Worm (Caenorhabditis elegans): ENCODE results near the gene F29B9.11.

The F29B9.11 gene

ce11 chrIV:4660151-4661041, at the start of gene F29B9.11, which contains the start of gene jmjd-1.2:
Gene F29B9.11 (minus strand): TSS chrIV:4660201.
Gene jmjd-1.2 (plus strand): TSS chrIV:4660991.
- no peak for TF ChIP-seq unc-3 (GFP tag; conservative IDR thresholded peaks at IDR 0.05)
- TF ChIP-seq unc-3 (tag; optimal IDR thresholded peaks at IDR 0.05): peak; percentile 72
- no peak for TF ChIP-seq K02D7.2 (tag; optimal IDR thresholded peaks at IDR 0.05)
- TF ChIP-seq pag-3 (tag; optimal IDR thresholded peaks at IDR 0.05; ENCODE audit: borderline replicate concordance): peak; percentile 88
- TF ChIP-seq pha-2 (tag; optimal IDR thresholded peaks at IDR 0.05): peak; percentile 83
- TF ChIP-seq nhr-11 (tag; optimal IDR thresholded peaks at IDR 0.05): no peak
- TF ChIP-seq hlh-6 (tag; optimal IDR thresholded peaks at IDR 0.05): peak; percentile 73
- TF ChIP-seq hlh-15 (tag; optimal IDR thresholded peaks at IDR 0.05): peak; percentile 70
- no peak for TF ChIP-seq K09A11.1 (tag; optimal IDR thresholded peaks at IDR 0.05; ENCODE audit: insufficient read depth)
- peak; percentile 46 for TF ChIP-seq che-1 (tag; optimal IDR thresholded peaks at IDR 0.05)
- TF ChIP-seq pros-1 (tag; optimal IDR thresholded peaks at IDR 0.05): no peak
- no peak for TF ChIP-seq npax-4 (tag; optimal IDR thresholded peaks at IDR 0.05)
- TF ChIP-seq F13H6.1 (tag; optimal IDR thresholded peaks at IDR 0.05): peak; percentile 96
- peak; percentile 65 for TF ChIP-seq unc-55 (GFP tag; optimal IDR thresholded peaks at IDR 0.05)
- TF ChIP-seq ceh-9 (tag; optimal IDR thresholded peaks at IDR 0.05): peak; percentile 8
- TF ChIP-seq ceh-31 (tag; optimal IDR thresholded peaks at IDR 0.05): peak; percentile 100
- peak; percentile 71 for TF ChIP-seq ttx-3 (tag; optimal IDR thresholded peaks at IDR 0.05)
- peak; percentile 25 for TF ChIP-seq ceh-30 (tag; optimal IDR thresholded peaks at IDR 0.05)
- peak; percentile 72 for TF ChIP-seq ztf-16 (tag; optimal IDR thresholded peaks at IDR 0.05)
- TF ChIP-seq odd-2 (tag; optimal IDR thresholded peaks at IDR 0.05): no peak
- TF ChIP-seq fkh-10 (GFP tag; optimal IDR thresholded peaks at IDR 0.05): no peak
- peak; percentile 91 for TF ChIP-seq elt-2 (tag; optimal IDR thresholded peaks at IDR 0.05)
- peak; percentile 83 for TF ChIP-seq unc-42 (tag; optimal IDR thresholded peaks at IDR 0.05)
- TF ChIP-seq nfya-1 (tag; optimal IDR thresholded peaks at IDR 0.05): peak; percentile 59
- peak; percentile 95 for TF ChIP-seq ceh-14 (tag; optimal IDR thresholded peaks at IDR 0.05)
- peak; percentile 33 for TF ChIP-seq pax-1 (tag; optimal IDR thresholded peaks at IDR 0.05)
- peak; percentile 99 for TF ChIP-seq ref-2 (tag; optimal IDR thresholded peaks at IDR 0.05)
- peak; percentile 99 for TF ChIP-seq zip-5 (tag; optimal IDR thresholded peaks at IDR 0.05)
- TF ChIP-seq ceh-6 (GFP tag; optimal IDR thresholded peaks at IDR 0.05): no peak
- TF ChIP-seq T23F11.4 (GFP tag; optimal IDR thresholded peaks at IDR 0.05): peak; percentile 73
- peak; percentile 99 for TF ChIP-seq ceh-2 (tag; optimal IDR thresholded peaks at IDR 0.05)
- TF ChIP-seq sox-2 (GFP tag; IDR thresholded peaks at IDR 0.05): no peak
- peak; percentile 90 for TF ChIP-seq syd-9 (tag; optimal IDR thresholded peaks at IDR 0.05)
- peak; percentile 95 for TF ChIP-seq ahr-1 (tag; optimal IDR thresholded peaks at IDR 0.05)
- TF ChIP-seq ets-4 (tag; optimal IDR thresholded peaks at IDR 0.05): peak; percentile 99
- peak; percentile 91 for TF ChIP-seq lim-6 (tag; optimal IDR thresholded peaks at IDR 0.05)
- peak; percentile 39 for TF ChIP-seq dve-1 (tag; optimal IDR thresholded peaks at IDR 0.05)
- peak; percentile 23 for TF ChIP-seq hlh-13 (GFP tag; optimal IDR thresholded peaks at IDR 0.05)
- TF ChIP-seq C08G9.2 (tag; optimal IDR thresholded peaks at IDR 0.05): peak; percentile 99
- TF ChIP-seq ama-1 (optimal IDR thresholded peaks at IDR 0.05): no peak
- peak; percentile 95 for TF ChIP-seq fax-1 (tag; optimal IDR thresholded peaks at IDR 0.05)
- peak; percentile 49 for TF ChIP-seq gmeb-2 (tag; optimal IDR thresholded peaks at IDR 0.05)
- TF ChIP-seq ceh-34 (tag; optimal IDR thresholded peaks at IDR 0.05): peak; percentile 98
- TF ChIP-seq madf-2 (tag; optimal IDR thresholded peaks at IDR 0.05): peak; percentile 58
- TF ChIP-seq pqm-1 (tag; optimal IDR thresholded peaks at IDR 0.05): peak; percentile 92
- TF ChIP-seq sdc-2 (tag; optimal IDR thresholded peaks at IDR 0.05): peak; percentile 75
- TF ChIP-seq rnt-1 (tag; optimal IDR thresholded peaks at IDR 0.05): peak; percentile 97
- TF ChIP-seq dmd-4 (tag; optimal IDR thresholded peaks at IDR 0.05; ENCODE audit: borderline replicate concordance): peak; percentile 24
- no peak for TF ChIP-seq ceh-24 (tag; optimal IDR thresholded peaks at IDR 0.05)
- TF ChIP-seq nhr-232 (tag; optimal IDR thresholded peaks at IDR 0.05): no peak
- peak; percentile 14 for TF ChIP-seq C38D4.7 (GFP tag; optimal IDR thresholded peaks at IDR 0.05)
- no peak for TF ChIP-seq ceh-22 (tag; optimal IDR thresholded peaks at IDR 0.05)
